Worm (Caenorhabditis elegans) whole organism, L1 larva: ENCODE measurements around the gene hyl-2.

Experiments used
- C16A3.4 ChIP-seq: fragments of 150-350 bp; optimal IDR thresholded peaks from 2 replicates; lab custom pipeline; 2014; ENCODE audit warnings: missing biosample characterization, missing genetic modification characterization
- F16B12.6 ChIP-seq: fragments of 150-350 bp; optimal IDR thresholded peaks from 2 replicates; lab custom pipeline; 2014; ENCODE audit warnings: missing biosample characterization, missing genetic modification characterization
- aha-1 ChIP-seq: fragments of 150-350 bp; optimal IDR thresholded peaks from 2 replicates; lab custom pipeline; 2014; ENCODE audit warnings: missing biosample characterization, missing genetic modification characterization
- ama-1 ChIP-seq: fragments of 150-350 bp; optimal IDR thresholded peaks from 2 replicates; lab custom pipeline; 2014
- ceh-63 ChIP-seq: fragments of 200-800 bp; sonication (Bioruptor generic); optimal IDR thresholded peaks from 2 replicates; lab custom pipeline; 2018; ENCODE audit warnings: mild to moderate bottlenecking, missing genetic modification characterization, missing compliant biosample characterization
- ceh-8 ChIP-seq: fragments of 200-800 bp; sonication (Bioruptor generic); optimal IDR thresholded peaks from 2 replicates; lab custom pipeline; 2018; ENCODE audit warnings: mild to moderate bottlenecking, missing genetic modification characterization, moderate library complexity, missing compliant biosample characterization
- ceh-88 ChIP-seq: fragments of 200-800 bp; sonication (Bioruptor generic); IDR thresholded peaks from 2 replicates; pipeline ENCODE4 v1.3.6; 2022; ENCODE audit warnings: missing genetic modification characterization, missing compliant biosample characterization
- ces-1 ChIP-seq: fragments of 150-350 bp; optimal IDR thresholded peaks from 2 replicates; lab custom pipeline; 2014; ENCODE audit warnings: missing biosample characterization, missing genetic modification reagents, missing genetic modification characterization
- dsc-1 ChIP-seq: sonication (generic microtip); optimal IDR thresholded peaks from 2 replicates; lab custom pipeline; 2016; ENCODE audit warnings: mild to moderate bottlenecking, missing genetic modification characterization, missing compliant biosample characterization
- efl-1 ChIP-seq, 4 experiments: fragments of 150-350 bp; optimal IDR thresholded peaks in 3 of 4; peaks in 1 of 4; 1 replicate in 1 of 4; 2 replicates in 3 of 4; lab custom pipeline; 2014; ENCODE audit warnings: missing biosample characterization in 2 of 4, missing genetic modification characterization in 2 of 4, missing genetic modification reagents in 2 of 4
- egl-13 ChIP-seq: sonication (generic microtip); optimal IDR thresholded peaks from 2 replicates; lab custom pipeline; 2016; ENCODE audit warnings: missing genotype, missing genetic modification reagents, missing genetic modification characterization, missing compliant biosample characterization
- egl-27 ChIP-seq, 2 experiments: fragments of 150-350 bp in 1 of 2; sonication (generic microtip); optimal IDR thresholded peaks; 3 replicates each; lab custom pipeline; 2017 to 2018; ENCODE audit warnings: missing biosample characterization in 2 of 2, missing genetic modification characterization in 2 of 2, missing genetic modification reagents in 2 of 2
- elt-2 ChIP-seq: sonication (generic microtip); optimal IDR thresholded peaks from 2 replicates; lab custom pipeline; 2016; ENCODE audit warnings: missing genetic modification characterization, mild to moderate bottlenecking, inconsistent platforms, missing compliant biosample characterization, missing genetic modification reagents
- elt-3 ChIP-seq, 6 experiments: fragments of 150-350 bp in 1 of 6; sonication (generic microtip); optimal IDR thresholded peaks; 2 replicates each; lab custom pipeline; 2017 to 2018; ENCODE audit warnings: missing biosample characterization in 6 of 6, missing genetic modification characterization in 6 of 6, inconsistent platforms in 1 of 6
- fkh-10 ChIP-seq: sonication (generic microtip); optimal IDR thresholded peaks from 2 replicates; lab custom pipeline; 2017; ENCODE audit warnings: missing biosample characterization, missing genetic modification reagents, missing genetic modification characterization
- fkh-4 ChIP-seq: sonication (generic microtip); optimal IDR thresholded peaks from 2 replicates; lab custom pipeline; 2016; ENCODE audit warnings: missing compliant biosample characterization, missing genetic modification characterization, borderline replicate concordance
- fos-1 ChIP-seq: fragments of 150-350 bp; optimal IDR thresholded peaks from 2 replicates; lab custom pipeline; 2014; ENCODE audit warnings: missing biosample characterization, missing genetic modification characterization
- lin-13 ChIP-seq: fragments of 150-350 bp; optimal IDR thresholded peaks from 2 replicates; lab custom pipeline; 2014; ENCODE audit warnings: missing biosample characterization, missing genetic modification reagents, missing genetic modification characterization
- lin-35 ChIP-seq, 2 experiments: fragments of 150-350 bp; optimal IDR thresholded peaks; 2 replicates each; lab custom pipeline; 2014; ENCODE audit warnings: missing biosample characterization in 2 of 2, missing genetic modification characterization in 2 of 2, missing genetic modification reagents in 2 of 2
- lin-39 ChIP-seq: fragments of 150-350 bp; optimal IDR thresholded peaks from 2 replicates; lab custom pipeline; 2014; ENCODE audit warnings: missing biosample characterization, missing genetic modification reagents, missing genetic modification characterization
- mab-9 ChIP-seq: fragments of 200-800 bp; sonication (Bioruptor generic); IDR thresholded peaks from 2 replicates; pipeline ENCODE4 v1.3.6; 2022; ENCODE audit warnings: missing genetic modification reagents, missing genetic modification characterization, missing compliant biosample characterization
- mep-1 ChIP-seq: fragments of 150-350 bp; optimal IDR thresholded peaks from 2 replicates; lab custom pipeline; 2014; ENCODE audit warnings: missing biosample characterization, missing genetic modification characterization
- nhr-12 ChIP-seq: sonication (generic microtip); optimal IDR thresholded peaks from 2 replicates; lab custom pipeline; 2017; ENCODE audit warnings: missing biosample characterization, missing genetic modification characterization
- nhr-20 ChIP-seq: sonication (generic microtip); optimal IDR thresholded peaks from 2 replicates; lab custom pipeline; 2016; ENCODE audit warnings: mild to moderate bottlenecking, missing genetic modification characterization, missing compliant biosample characterization
- nhr-28 ChIP-seq: fragments of 150-350 bp; optimal IDR thresholded peaks from 2 replicates; lab custom pipeline; 2014; ENCODE audit warnings: missing biosample characterization, missing genetic modification characterization
- nhr-47 ChIP-seq: sonication (generic microtip); optimal IDR thresholded peaks from 2 replicates; lab custom pipeline; 2016; ENCODE audit warnings: mild to moderate bottlenecking, missing genetic modification characterization, moderate library complexity, missing compliant biosample characterization
- nhr-71 ChIP-seq: sonication (generic microtip); optimal IDR thresholded peaks from 2 replicates; lab custom pipeline; 2016; ENCODE audit warnings: mild to moderate bottlenecking, missing genetic modification characterization, moderate library complexity, missing compliant biosample characterization
- nhr-84 ChIP-seq: sonication (generic microtip); optimal IDR thresholded peaks from 2 replicates; lab custom pipeline; 2017; ENCODE audit warnings: missing biosample characterization, missing genetic modification characterization
- nhr-85 ChIP-seq: sonication (generic microtip); peaks from one replicate; lab custom pipeline; 2016; ENCODE audit warnings: missing genetic modification characterization, inconsistent platforms, missing compliant biosample characterization
- pag-3 ChIP-seq: sonication (generic microtip); optimal IDR thresholded peaks from 2 replicates; lab custom pipeline; 2017; ENCODE audit warnings: missing genetic modification characterization, mild to moderate bottlenecking, missing compliant biosample characterization, antibody characterized with exemption, borderline replicate concordance; ENCODE audit not compliant: insufficient read depth
- pax-3 ChIP-seq: fragments of 200-800 bp; sonication (Bioruptor generic); optimal IDR thresholded peaks from 2 replicates; lab custom pipeline; 2018; ENCODE audit warnings: mild to moderate bottlenecking, missing genetic modification characterization, moderate library complexity, missing compliant biosample characterization
- pqm-1 ChIP-seq: sonication (generic microtip); optimal IDR thresholded peaks from 3 replicates; lab custom pipeline; 2017; ENCODE audit warnings: missing biosample characterization, missing genetic modification characterization
- rnt-1 ChIP-seq: sonication (generic microtip); optimal IDR thresholded peaks from 2 replicates; lab custom pipeline; 2016; ENCODE audit warnings: mild to moderate bottlenecking, missing genetic modification characterization, moderate library complexity, missing compliant biosample characterization
- skn-1 ChIP-seq: fragments of 150-350 bp; optimal IDR thresholded peaks from 2 replicates; lab custom pipeline; 2014; ENCODE audit warnings: missing biosample characterization, missing genetic modification characterization
- sox-4 ChIP-seq: sonication (generic microtip); optimal IDR thresholded peaks from 2 replicates; lab custom pipeline; 2016; ENCODE audit warnings: missing genetic modification characterization, missing compliant biosample characterization
- sptf-1 ChIP-seq: fragments of 150-350 bp; optimal IDR thresholded peaks from 2 replicates; lab custom pipeline; 2014; ENCODE audit warnings: missing biosample characterization, missing genetic modification characterization
- sup-37 ChIP-seq: fragments of 200-800 bp; sonication (Bioruptor generic); optimal IDR thresholded peaks from 2 replicates; lab custom pipeline; 2018; ENCODE audit warnings: mild to moderate bottlenecking, missing genetic modification characterization, missing compliant biosample characterization
- swsn-7 ChIP-seq: sonication (generic microtip); optimal IDR thresholded peaks from 2 replicates; lab custom pipeline; 2016; ENCODE audit warnings: missing genetic modification characterization, missing compliant biosample characterization
- tbx-2 ChIP-seq: sonication (generic microtip); optimal IDR thresholded peaks from 2 replicates; lab custom pipeline; 2016; ENCODE audit warnings: missing genetic modification characterization, missing compliant biosample characterization
- unc-130 ChIP-seq: fragments of 150-350 bp; optimal IDR thresholded peaks from 2 replicates; lab custom pipeline; 2017; ENCODE audit warnings: missing biosample characterization, missing genetic modification characterization, inconsistent platforms
- unc-62 ChIP-seq: fragments of 150-350 bp; optimal IDR thresholded peaks from 2 replicates; lab custom pipeline; 2014; ENCODE audit warnings: missing biosample characterization, missing genetic modification reagents, missing genetic modification characterization
- unc-98 ChIP-seq: fragments of 200-800 bp; sonication (Bioruptor generic); IDR thresholded peaks from 2 replicates; pipeline ENCODE4 v1.3.6; 2022; ENCODE audit warnings: missing genetic modification characterization, missing compliant biosample characterization
- zag-1 ChIP-seq: fragments of 150-350 bp; optimal IDR thresholded peaks from 2 replicates; lab custom pipeline; 2014; ENCODE audit warnings: missing biosample characterization, missing genetic modification characterization
- zip-4 ChIP-seq: fragments of 200-800 bp; sonication (Bioruptor generic); optimal IDR thresholded peaks from 2 replicates; lab custom pipeline; 2018; ENCODE audit warnings: mild to moderate bottlenecking, missing genetic modification characterization, moderate library complexity, missing compliant biosample characterization
- ztf-11 ChIP-seq, 2 experiments: sonication (generic microtip); optimal IDR thresholded peaks; 2 replicates each; lab custom pipeline; 2016 to 2017; ENCODE audit warnings: missing genetic modification characterization in 2 of 2, missing biosample characterization in 1 of 2, missing compliant biosample characterization in 1 of 2
- ztf-4 ChIP-seq: fragments of 150-350 bp; optimal IDR thresholded peaks from 2 replicates; lab custom pipeline; 2014; ENCODE audit warnings: missing biosample characterization, missing genetic modification characterization

Gene hyl-2

DNA sequence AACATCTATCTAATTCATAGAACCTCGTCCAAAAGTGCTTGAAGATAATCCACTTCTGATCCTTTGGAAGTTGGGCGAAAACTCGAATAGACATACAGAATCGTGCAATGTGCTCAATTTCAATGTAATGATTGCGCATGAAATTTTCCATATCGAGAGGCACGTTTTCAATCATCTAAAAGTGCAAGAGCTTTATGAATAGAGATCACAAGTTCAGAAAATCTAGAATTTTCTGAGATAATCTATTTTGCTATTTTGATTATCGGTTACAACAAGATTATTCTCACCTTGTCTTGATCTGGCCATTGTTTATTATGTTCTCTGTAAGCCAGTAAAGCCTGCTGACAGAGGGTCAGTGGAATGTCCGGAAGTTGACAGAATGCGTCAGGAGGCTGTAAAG lies 41.7 kb downstream of the hyl-2 start:
- peak; percentile 19 for TF ChIP-seq sox-4 (tag; lab: Kevin White, UChicago)
- TF ChIP-seq pax-3 (tag; lab: Kevin White, UChicago): peak; percentile 52
- TF ChIP-seq dsc-1 (tag; lab: Kevin White, UChicago): peak; percentile 83
- TF ChIP-seq fkh-10 (GFP tag; lab: Kevin White, UChicago): no peak
- TF ChIP-seq, all 84 proteins: peak for 3

DNA sequence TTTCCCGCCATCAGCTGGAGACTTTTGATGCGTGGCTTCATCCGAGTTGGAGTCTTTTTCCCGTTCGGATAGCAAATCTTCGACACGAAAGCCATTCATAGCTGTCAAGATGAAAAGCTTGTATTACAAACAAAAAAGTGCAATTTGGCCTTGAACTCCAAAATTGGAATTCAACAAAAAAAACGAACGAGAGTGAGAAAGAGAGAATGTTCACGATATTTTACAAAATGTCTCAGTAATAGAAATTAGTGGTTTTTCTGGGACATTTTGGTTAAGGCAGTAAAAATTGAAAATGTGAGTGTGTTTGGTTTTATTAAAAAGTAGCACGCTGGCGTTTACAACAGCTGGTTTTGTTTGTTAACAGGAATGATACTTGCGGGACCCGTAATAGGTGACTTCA lies 45.2 kb downstream of the hyl-2 start, which contains the start of gene ceh-1:
Gene ceh-1 (minus strand): TSS at position 101 of the 400 bp plus-strand sequence.
- TF ChIP-seq rnt-1 (no peak), elt-3 (tag; optimal IDR thresholded peaks at IDR 0.05; lab: Kevin White, UChicago) (no peak), zag-1 (no peak), lin-13 (GFP tag; lab: Kevin White, UChicago) (no peak), ces-1 (GFP tag; lab: Kevin White, UChicago) (no peak), zip-4 (GFP tag; lab: Kevin White, UChicago) (no peak), nhr-12 (no peak), unc-130 (tag; lab: Kevin White, UChicago) (no peak), ztf-11 (tag; optimal IDR thresholded peaks at IDR 0.05; lab: Kevin White, UChicago) (no peak), ceh-8 (GFP tag; lab: Kevin White, UChicago) (no peak), skn-1 (tag; lab: Kevin White, UChicago) (no peak)

DNA sequence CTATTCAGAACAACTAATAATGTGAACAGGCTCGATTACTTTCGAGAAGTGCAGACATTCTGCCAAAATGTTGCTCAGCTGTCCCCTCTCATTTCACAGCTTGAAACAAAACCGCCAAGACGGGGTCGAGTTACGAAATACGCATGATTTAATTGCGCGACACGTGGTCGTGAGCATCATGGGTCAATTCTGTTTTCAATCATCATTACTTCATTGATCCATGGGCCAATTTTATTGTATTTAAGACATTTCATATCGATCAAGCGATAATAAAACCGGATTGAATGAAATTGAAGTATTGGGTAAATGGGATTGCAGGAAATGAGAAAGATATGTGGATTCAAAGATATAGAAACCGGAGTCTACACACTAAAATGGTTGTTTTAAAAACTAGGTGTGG lies 46.3 kb downstream of the hyl-2 start:
- TF ChIP-seq fkh-4: peak; percentile 51
- no peak for TF ChIP-seq egl-13
- no peak for TF ChIP-seq unc-98 (GFP tag; lab: Robert Waterston, UW)
- TF ChIP-seq sptf-1 (tag; lab: Kevin White, UChicago): no peak
- no peak for TF ChIP-seq mab-9 (GFP tag; lab: Robert Waterston, UW)
- TF ChIP-seq pag-3 (tag; lab: Kevin White, UChicago): no peak
- peak; percentile 93 for TF ChIP-seq dsc-1 (tag; lab: Kevin White, UChicago)
- TF ChIP-seq sup-37 (GFP tag; lab: Kevin White, UChicago): no peak
- TF ChIP-seq zip-4 (GFP tag; lab: Kevin White, UChicago): no peak
- no peak for TF ChIP-seq nhr-85 (tag; lab: Kevin White, UChicago)

DNA sequence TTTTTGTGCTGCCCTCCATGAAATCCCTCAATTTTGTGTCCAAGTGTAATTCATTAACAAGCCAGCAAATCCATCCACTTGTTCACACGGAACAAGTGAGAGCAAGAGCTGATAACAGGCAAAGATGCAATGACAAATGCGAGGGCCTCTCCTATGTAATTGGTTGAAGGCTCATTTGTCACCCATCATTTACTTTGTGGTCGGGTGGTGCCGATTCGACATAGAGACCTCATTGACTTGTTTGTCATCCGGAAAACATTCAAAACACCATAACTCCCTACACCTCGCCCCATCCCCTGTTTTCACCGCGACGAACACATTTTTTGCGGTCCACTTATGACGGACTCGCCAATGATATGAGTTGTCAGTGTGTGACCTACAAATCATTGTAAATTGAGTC lies 47.8 kb downstream of the hyl-2 start:
- no peak for TF ChIP-seq fos-1 (tag; lab: Kevin White, UChicago)
- no peak for TF ChIP-seq lin-39
- no peak for TF ChIP-seq efl-1 (optimal IDR thresholded peaks at IDR 0.05; lab: Kevin White, UChicago)
- TF ChIP-seq efl-1 (GFP tag; optimal IDR thresholded peaks at IDR 0.05 in 1 of 2; lab: Kevin White, UChicago): no peak
- TF ChIP-seq egl-27 (tag; optimal IDR thresholded peaks at IDR 0.05; lab: Kevin White, UChicago): no peak
- TF ChIP-seq nhr-20 (tag; lab: Kevin White, UChicago): no peak
- no peak for TF ChIP-seq nhr-28 (tag; lab: Kevin White, UChicago)
- no peak for TF ChIP-seq fkh-4
- TF ChIP-seq ama-1 (lab: Kevin White, UChicago): no peak
- TF ChIP-seq mab-9 (GFP tag; lab: Robert Waterston, UW): no peak
- TF ChIP-seq ceh-8 (GFP tag; lab: Kevin White, UChicago): no peak
- no peak for TF ChIP-seq nhr-84 (tag; lab: Kevin White, UChicago)
- no peak for TF ChIP-seq mep-1
- no peak for TF ChIP-seq lin-13 (GFP tag; lab: Kevin White, UChicago)
- no peak for TF ChIP-seq ztf-4 (tag; lab: Kevin White, UChicago)
- no peak for TF ChIP-seq nhr-85 (tag; lab: Kevin White, UChicago)
- TF ChIP-seq C16A3.4 (tag; lab: Kevin White, UChicago): no peak

DNA sequence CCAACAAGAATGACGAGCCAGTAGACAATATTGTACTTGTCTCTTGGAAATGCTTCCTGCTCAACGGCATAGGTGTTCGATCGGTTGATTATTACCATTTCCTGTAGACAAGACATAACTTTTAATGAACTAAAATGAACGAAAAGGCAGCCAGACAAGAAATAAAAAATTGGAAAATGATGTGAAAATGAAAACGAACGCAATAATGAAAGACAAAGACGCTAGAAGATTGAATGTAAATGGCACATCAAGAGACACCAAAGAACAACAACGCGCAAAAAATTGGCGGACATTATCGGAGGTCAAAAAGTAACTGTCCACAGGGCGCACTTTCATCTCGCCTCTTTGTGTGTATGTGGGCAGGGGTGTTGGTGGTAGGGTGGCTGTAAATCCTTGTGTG lies 50.2 kb downstream of the hyl-2 start, which contains the start of gene ent-5:
Gene ent-5 (minus strand): TSS at position 101 of the 400 bp plus-strand sequence.
- no peak for TF ChIP-seq nhr-71 (tag; lab: Kevin White, UChicago)
- TF ChIP-seq nhr-47 (tag; lab: Kevin White, UChicago): no peak
- no peak for TF ChIP-seq unc-62 (GFP tag; lab: Kevin White, UChicago)
- no peak for TF ChIP-seq egl-13
- no peak for TF ChIP-seq lin-35 (GFP tag; optimal IDR thresholded peaks at IDR 0.05; lab: Kevin White, UChicago)
- no peak for TF ChIP-seq pqm-1 (tag; lab: Kevin White, UChicago)
- TF ChIP-seq aha-1 (tag; lab: Kevin White, UChicago): no peak
- no peak for TF ChIP-seq ztf-4 (tag; lab: Kevin White, UChicago)
- no peak for TF ChIP-seq elt-2 (tag; lab: Kevin White, UChicago)
- TF ChIP-seq ceh-63: no peak
- no peak for TF ChIP-seq F16B12.6 (tag; lab: Kevin White, UChicago)
- no peak for TF ChIP-seq ceh-88 (GFP tag; lab: Robert Waterston, UW)
- TF ChIP-seq tbx-2 (tag; lab: Kevin White, UChicago): no peak
- no peak for TF ChIP-seq fkh-10 (GFP tag; lab: Kevin White, UChicago)
- no peak for TF ChIP-seq swsn-7
